Fruit fly (Drosophila melanogaster) whole organism, pupa: ENCODE measurements around the gene CG13251.

ENCODE experiments used
- CG10348 ChIP-seq: fragments of 200-800 bp; sonication (Bioruptor generic); IDR thresholded peaks from 2 replicates; pipeline ENCODE4 v1.3.6; 2022; ENCODE audit warnings: missing biosample characterization, missing genetic modification characterization
- CG12605 ChIP-seq: fragments of 200-800 bp; sonication (Bioruptor generic); IDR thresholded peaks from 2 replicates; pipeline ENCODE4 v1.3.6; 2022; ENCODE audit warnings: missing biosample characterization, missing genetic modification characterization
- CG13204 ChIP-seq: fragments of 200-800 bp; sonication (Bioruptor generic); optimal IDR thresholded peaks from 2 replicates; lab custom pipeline; 2018; ENCODE audit warnings: missing biosample characterization, mild to moderate bottlenecking, missing genetic modification characterization, moderate library complexity
- CG14655 ChIP-seq: fragments of 200-800 bp; sonication (Bioruptor generic); optimal IDR thresholded peaks from 3 replicates; lab custom pipeline; 2017; ENCODE audit warnings: mild to moderate bottlenecking, missing biosample characterization, missing genetic modification reagents, missing genetic modification characterization
- CG15710 ChIP-seq: fragments of 200-800 bp; sonication (Bioruptor generic); optimal IDR thresholded peaks from 2 replicates; lab custom pipeline; 2018; ENCODE audit warnings: missing biosample characterization, mild to moderate bottlenecking, missing genetic modification characterization, moderate library complexity
- CG17806 ChIP-seq: fragments of 200-800 bp; sonication (Bioruptor generic); optimal IDR thresholded peaks from 2 replicates; lab custom pipeline; 2018; ENCODE audit warnings: missing biosample characterization, mild to moderate bottlenecking, missing genetic modification characterization, moderate library complexity
- CG32121 ChIP-seq: fragments of 200-800 bp; sonication (Bioruptor generic); IDR thresholded peaks from 2 replicates; pipeline ENCODE4 v1.3.6; 2022; ENCODE audit warnings: missing biosample characterization, missing genetic modification characterization
- CG34367 ChIP-seq: fragments of 200-800 bp; sonication (Bioruptor generic); optimal IDR thresholded peaks from 2 replicates; lab custom pipeline; 2018; ENCODE audit warnings: missing biosample characterization, mild to moderate bottlenecking, missing genetic modification characterization
- CG4496 ChIP-seq: fragments of 200-800 bp; sonication (Bioruptor generic); IDR thresholded peaks from 3 replicates; pipeline ENCODE4 v1.3.6; 2022; ENCODE audit warnings: missing biosample characterization, missing genetic modification characterization
- CG8159 ChIP-seq: fragments of 200-800 bp; sonication (Bioruptor generic); optimal IDR thresholded peaks from 3 replicates; lab custom pipeline; 2018; ENCODE audit warnings: missing biosample characterization, mild to moderate bottlenecking, missing genetic modification characterization, moderate library complexity
- CG8301 ChIP-seq: fragments of 200-800 bp; sonication (Bioruptor generic); optimal IDR thresholded peaks from 2 replicates; lab custom pipeline; 2018; ENCODE audit warnings: missing biosample characterization, mild to moderate bottlenecking, missing genetic modification characterization
- CG9948 ChIP-seq: fragments of 200-800 bp; sonication (Bioruptor generic); optimal IDR thresholded peaks from 2 replicates; lab custom pipeline; 2018; ENCODE audit warnings: missing biosample characterization, mild to moderate bottlenecking, missing genetic modification characterization, moderate library complexity
- D1 ChIP-seq: fragments of 200-800 bp; sonication (Bioruptor generic); optimal IDR thresholded peaks from 2 replicates; lab custom pipeline; 2018; ENCODE audit warnings: missing biosample characterization, mild to moderate bottlenecking, missing genetic modification characterization, moderate library complexity
- EcR ChIP-seq: fragments of 200-800 bp; sonication (Bioruptor generic); optimal IDR thresholded peaks from 3 replicates; lab custom pipeline; 2019; ENCODE audit warnings: missing biosample characterization, missing genetic modification characterization, mild to moderate bottlenecking, moderate library complexity, missing genetic modification reagents
- Ets98B ChIP-seq: fragments of 200-800 bp; sonication (Bioruptor generic); IDR thresholded peaks from 2 replicates; pipeline ENCODE4 v1.3.6; 2022; ENCODE audit warnings: missing biosample characterization, missing genetic modification characterization
- Pif1A ChIP-seq: fragments of 200-800 bp; sonication (Bioruptor generic); optimal IDR thresholded peaks from 3 replicates; lab custom pipeline; 2016; ENCODE audit warnings: missing biosample characterization, missing genetic modification characterization
- Pif1B ChIP-seq: fragments of 200-800 bp; sonication (Bioruptor generic); optimal IDR thresholded peaks from 3 replicates; lab custom pipeline; 2016; ENCODE audit warnings: missing biosample characterization, missing genetic modification characterization
- Snoo ChIP-seq: fragments of 200-800 bp; sonication (Bioruptor generic); optimal IDR thresholded peaks from 3 replicates; lab custom pipeline; 2017; ENCODE audit warnings: missing biosample characterization, mild to moderate bottlenecking, missing genetic modification characterization, inconsistent platforms
- fd96Ca ChIP-seq: fragments of 200-800 bp; sonication (Bioruptor generic); IDR thresholded peaks from 3 replicates; pipeline ENCODE4 v1.3.6; 2022; ENCODE audit warnings: missing biosample characterization, missing genetic modification characterization
- gl ChIP-seq: fragments of 200-800 bp; sonication (Bioruptor generic); optimal IDR thresholded peaks from 2 replicates; lab custom pipeline; 2018; ENCODE audit warnings: missing biosample characterization, mild to moderate bottlenecking, missing genetic modification characterization
- rn ChIP-seq: fragments of 200-800 bp; sonication (Bioruptor generic); IDR thresholded peaks from 2 replicates; pipeline ENCODE4 v1.3.6; 2022; ENCODE audit warnings: missing biosample characterization, missing genetic modification characterization

CG13251 gene

dm6 chr3L:20636899-20637298 lies at the start of gene CG13251:
CG13251 (plus strand) TSS chr3L:20637199.
- TF ChIP-seq CG9948 (tag; lab: Kevin White, UChicago) (no peak), EcR (GFP tag; lab: Kevin White, UChicago) (no peak), CG4496 (GFP tag; lab: Robert Waterston, UW) (no peak), rn (no peak), CG32121 (GFP tag; lab: Robert Waterston, UW) (no peak), CG10348 (GFP tag; lab: Robert Waterston, UW) (no peak), CG13204 (GFP tag; lab: Kevin White, UChicago) (no peak), CG17806 (tag; lab: Kevin White, UChicago) (no peak), Pif1A (GFP tag; lab: Kevin White, UChicago) (no peak), CG8301 (no peak), CG8159 (tag; lab: Kevin White, UChicago) (no peak), Pif1B (no peak), CG34367 (tag; lab: Kevin White, UChicago) (no peak), D1 (no peak), gl (tag; lab: Kevin White, UChicago) (no peak)

dm6 chr3L:20588533-20588932 lies 48.5 kb upstream of the CG13251 start:
- TF ChIP-seq CG4496 (GFP tag; lab: Robert Waterston, UW), result no peak
- TF ChIP-seq CG8159 (tag; lab: Kevin White, UChicago), result peak; percentile 32
- TF ChIP-seq Snoo (tag; lab: Kevin White, UChicago), result no peak
- no peak for TF ChIP-seq fd96Ca (GFP tag; lab: Robert Waterston, UW)
- TF ChIP-seq CG14655 (GFP tag; lab: Kevin White, UChicago), result peak; percentile 27
- TF ChIP-seq CG13204 (GFP tag; lab: Kevin White, UChicago), result no peak
- peak; percentile 18 for TF ChIP-seq CG8301
- TF ChIP-seq CG34367 (tag; lab: Kevin White, UChicago), result no peak
- no peak for TF ChIP-seq EcR (GFP tag; lab: Kevin White, UChicago)
- TF ChIP-seq CG15710 (tag; lab: Kevin White, UChicago), result no peak
- TF ChIP-seq CG32121 (GFP tag; lab: Robert Waterston, UW), result no peak
- TF ChIP-seq gl (tag; lab: Kevin White, UChicago), result no peak
- peak; percentile 41 for TF ChIP-seq CG17806 (tag; lab: Kevin White, UChicago)
- TF ChIP-seq Ets98B (GFP tag; lab: Robert Waterston, UW), result no peak
- no peak for TF ChIP-seq CG10348 (GFP tag; lab: Robert Waterston, UW)
- peak; percentile 45; the same call in 1 of the 2 replicates for TF ChIP-seq CG12605 (GFP tag; lab: Robert Waterston, UW)
- TF ChIP-seq CG9948 (tag; lab: Kevin White, UChicago), result peak; percentile 26
- TF ChIP-seq D1, result no peak
- no peak for TF ChIP-seq rn
- TF ChIP-seq Pif1A (GFP tag; lab: Kevin White, UChicago), result no peak
- no peak for TF ChIP-seq Pif1B
- TF ChIP-seq, all 21 proteins: peak for 6

dm6 chr3L:20592577-20592976 lies 44.4 kb upstream of the CG13251 start:
- TF ChIP-seq CG34367 (tag; lab: Kevin White, UChicago) (peak; percentile 61), CG4496 (GFP tag; lab: Robert Waterston, UW) (no peak), Pif1B (no peak), D1 (peak; percentile 24), CG13204 (GFP tag; lab: Kevin White, UChicago) (peak; percentile 13), CG8159 (tag; lab: Kevin White, UChicago) (peak; percentile 80), Ets98B (GFP tag; lab: Robert Waterston, UW) (no peak), CG17806 (tag; lab: Kevin White, UChicago) (peak; percentile 73), CG10348 (GFP tag; lab: Robert Waterston, UW) (no peak), CG12605 (GFP tag; lab: Robert Waterston, UW) (no peak), gl (tag; lab: Kevin White, UChicago) (peak; percentile 11), fd96Ca (GFP tag; lab: Robert Waterston, UW) (no peak), CG9948 (tag; lab: Kevin White, UChicago) (peak; percentile 74), rn (no peak), Pif1A (GFP tag; lab: Kevin White, UChicago) (peak; percentile 35), CG15710 (tag; lab: Kevin White, UChicago) (peak; percentile 71), CG14655 (GFP tag; lab: Kevin White, UChicago) (peak; percentile 70), Snoo (tag; lab: Kevin White, UChicago) (no peak), CG32121 (GFP tag; lab: Robert Waterston, UW) (no peak), EcR (GFP tag; lab: Kevin White, UChicago) (no peak), CG8301 (peak; percentile 60)

- peak; percentile 12 for TF ChIP-seq CG9948 (tag; lab: Kevin White, UChicago)
- peak; percentile 50 for TF ChIP-seq CG14655 (GFP tag; lab: Kevin White, UChicago)
- TF ChIP-seq Pif1A (GFP tag; lab: Kevin White, UChicago), result no peak
- TF ChIP-seq CG12605 (GFP tag; lab: Robert Waterston, UW), result no peak
- 0 out of 2 replicates have a peak, but pooled peaks have one; percentile 8 for TF ChIP-seq Ets98B (GFP tag; lab: Robert Waterston, UW)
- TF ChIP-seq CG4496 (GFP tag; lab: Robert Waterston, UW), result no peak
- TF ChIP-seq EcR (GFP tag; lab: Kevin White, UChicago), result no peak
- peak; percentile 0 for TF ChIP-seq CG8301
- TF ChIP-seq fd96Ca (GFP tag; lab: Robert Waterston, UW), result no peak
- TF ChIP-seq, all 21 proteins: peak for 4
Observed at dm6 chr3L:20595834-20596233, 41.2 kb upstream of the CG13251 start.

dm6 chr3L:20600644-20601043 lies 36.4 kb upstream of the CG13251 start:
- TF ChIP-seq CG34367 (tag; lab: Kevin White, UChicago), result peak; percentile 89
- peak; percentile 63 for TF ChIP-seq rn
- peak; percentile 88 for TF ChIP-seq CG9948 (tag; lab: Kevin White, UChicago)
- TF ChIP-seq Ets98B (GFP tag; lab: Robert Waterston, UW), result no peak
- TF ChIP-seq CG8159 (tag; lab: Kevin White, UChicago), result peak; percentile 95
- no peak for TF ChIP-seq fd96Ca (GFP tag; lab: Robert Waterston, UW)
- TF ChIP-seq EcR (GFP tag; lab: Kevin White, UChicago), result peak; percentile 59
- peak; percentile 95 for TF ChIP-seq CG15710 (tag; lab: Kevin White, UChicago)
- peak; percentile 68; the same call in 1 of the 2 replicates for TF ChIP-seq CG12605 (GFP tag; lab: Robert Waterston, UW)
- peak; percentile 84 for TF ChIP-seq Pif1B
- TF ChIP-seq CG32121 (GFP tag; lab: Robert Waterston, UW), result peak; percentile 66
- peak; percentile 84 for TF ChIP-seq Pif1A (GFP tag; lab: Kevin White, UChicago)
- peak; percentile 83 for TF ChIP-seq CG13204 (GFP tag; lab: Kevin White, UChicago)
- no peak for TF ChIP-seq CG10348 (GFP tag; lab: Robert Waterston, UW)
- peak; percentile 84 for TF ChIP-seq Snoo (tag; lab: Kevin White, UChicago)
- TF ChIP-seq CG14655 (GFP tag; lab: Kevin White, UChicago), result peak; percentile 68
- peak; percentile 72; the same call in 1 of the 3 replicates for TF ChIP-seq CG4496 (GFP tag; lab: Robert Waterston, UW)
- TF ChIP-seq CG17806 (tag; lab: Kevin White, UChicago), result peak; percentile 92
- peak; percentile 81 for TF ChIP-seq gl (tag; lab: Kevin White, UChicago)
- peak; percentile 66 for TF ChIP-seq D1
- TF ChIP-seq CG8301, result peak; percentile 64
